Worm (Caenorhabditis elegans): Measurements from ENCODE around the gene C05C10.5.

Gene C05C10.5

ce11 chrII:9937611-9938010, 1.2 kb upstream of the C05C10.5 start (continued):
- TF ChIP-seq die-1 (tag; optimal IDR thresholded peaks at IDR 0.05) (peak; percentile 32), pha-4 (tag; optimal IDR thresholded peaks at IDR 0.05) (peak; percentile 40), snpc-4 (GFP tag; optimal IDR thresholded peaks at IDR 0.05) (no peak), snpc-4 (tag; optimal IDR thresholded peaks at IDR 0.05) (peak in 2 of 4 experiments; percentile 19 to 38), lir-1 (GFP tag; conservative IDR thresholded peaks at IDR 0.05) (0 out of 2 replicates have a peak, but pooled peaks have one; percentile 9), rec-8 (tag; optimal IDR thresholded peaks at IDR 0.05) (no peak), lin-40 (tag; optimal IDR thresholded peaks at IDR 0.05) (peak; percentile 73), chd-7 (tag; optimal IDR thresholded peaks at IDR 0.05) (no peak), Y79H2A.3 (GFP tag; conservative IDR thresholded peaks at IDR 0.05) (no peak), lin-54 (GFP tag; optimal IDR thresholded peaks at IDR 0.05) (peak; percentile 40), nfyb-1 (GFP tag; IDR thresholded peaks at IDR 0.05) (0 out of 2 replicates have a peak, but pooled peaks have one; percentile 12), nhr-179 (tag; optimal IDR thresholded peaks at IDR 0.05) (no peak), attf-5 (GFP tag; optimal IDR thresholded peaks at IDR 0.05) (peak; percentile 67), nfya-2 (GFP tag; IDR thresholded peaks at IDR 0.05) (no peak), nhr-80 (tag; optimal IDR thresholded peaks at IDR 0.05) (peak; percentile 81), hmg-1.2 (GFP tag; IDR thresholded peaks at IDR 0.05) (peak; percentile 50; the same call in 1 of the 2 replicates), Y53G8AR.9 (GFP tag; conservative IDR thresholded peaks at IDR 0.05) (0 out of 2 replicates have a peak, but pooled peaks have one; percentile 26)

- TF ChIP-seq mxl-1 (tag; optimal IDR thresholded peaks at IDR 0.05), result no peak
- TF ChIP-seq F49E8.2 (tag; optimal IDR thresholded peaks at IDR 0.05; ENCODE audit: insufficient read depth), result no peak
- TF ChIP-seq F52B5.7 (tag; optimal IDR thresholded peaks at IDR 0.05), result no peak
- TF ChIP-seq nhr-90 (tag; optimal IDR thresholded peaks at IDR 0.05), result no peak
- no peak for TF ChIP-seq cebp-1 (GFP tag; IDR thresholded peaks at IDR 0.05)
- peak; percentile 63 for TF ChIP-seq cebp-1 (tag; optimal IDR thresholded peaks at IDR 0.05)
- no peak for TF ChIP-seq F37B4.10 (GFP tag; IDR thresholded peaks at IDR 0.05)
- peak; percentile 58 for TF ChIP-seq snpc-3.4 (tag; optimal IDR thresholded peaks at IDR 0.05)
- TF ChIP-seq madf-8 (GFP tag; conservative IDR thresholded peaks at IDR 0.05), result peak; percentile 33; the same call in 1 of the 2 replicates
- peak; percentile 55 for TF ChIP-seq F57C9.4 (tag; optimal IDR thresholded peaks at IDR 0.05)
- TF ChIP-seq Y53G8AR.9 (GFP tag; conservative IDR thresholded peaks at IDR 0.05), result no peak
- peak; percentile 47; the same call in 1 of the 2 replicates for TF ChIP-seq K11D2.4 (GFP tag; IDR thresholded peaks at IDR 0.05)
- TF ChIP-seq akir-1 (GFP tag; optimal IDR thresholded peaks at IDR 0.05), result peak; percentile 24
- TF ChIP-seq zim-3 (tag; optimal IDR thresholded peaks at IDR 0.05), result no peak
- peak; percentile 37 for TF ChIP-seq F22D6.2 (tag; optimal IDR thresholded peaks at IDR 0.05)
- no peak for TF ChIP-seq fkh-3 (tag; optimal IDR thresholded peaks at IDR 0.05)
- peak; percentile 65 for TF ChIP-seq D2030.7 (GFP tag; IDR thresholded peaks at IDR 0.05)
- no peak for TF ChIP-seq T26A5.8 (tag; optimal IDR thresholded peaks at IDR 0.05)
- peak; percentile 47 for TF ChIP-seq madf-10 (tag; optimal IDR thresholded peaks at IDR 0.05)
- peak; percentile 23 for TF ChIP-seq ztf-26 (tag; optimal IDR thresholded peaks at IDR 0.05)
- no peak for TF ChIP-seq sea-2 (GFP tag; IDR thresholded peaks at IDR 0.05)
- TF ChIP-seq xnd-1 (tag; optimal IDR thresholded peaks at IDR 0.05), result peak; percentile 53
- peak; percentile 86 for TF ChIP-seq efl-1 (GFP tag; optimal IDR thresholded peaks at IDR 0.05)
- no peak for TF ChIP-seq chd-7 (tag; optimal IDR thresholded peaks at IDR 0.05)
- no peak for TF ChIP-seq egrh-3 (GFP tag; IDR thresholded peaks at IDR 0.05)
- TF ChIP-seq lin-35 (GFP tag; optimal IDR thresholded peaks at IDR 0.05), result peak; percentile 40 to 96 (median 44)
- TF ChIP-seq K12H6.12 (tag; optimal IDR thresholded peaks at IDR 0.05), result peak; percentile 72
- TF ChIP-seq ceh-58 (GFP tag; IDR thresholded peaks at IDR 0.05), result no peak
- TF ChIP-seq tbp1 (GFP tag; optimal IDR thresholded peaks at IDR 0.05), result peak; percentile 42
- peak; percentile 1 for TF ChIP-seq repo-1 (tag; optimal IDR thresholded peaks at IDR 0.05)
- TF ChIP-seq hlh-26 (GFP tag; conservative IDR thresholded peaks at IDR 0.05), result no peak
- no peak for TF ChIP-seq Y53F4B.3 (GFP tag; IDR thresholded peaks at IDR 0.05)
- TF ChIP-seq hmg-1.2 (GFP tag; IDR thresholded peaks at IDR 0.05), result peak; percentile 42
- TF ChIP-seq B0035.1 (tag; optimal IDR thresholded peaks at IDR 0.05), result peak; percentile 58
Observed at ce11 chrII:9940430-9940829, 1.6 kb downstream of the C05C10.5 start, which contains the start of gene ufd-3. ufd-3 (plus strand) TSS chrII:9940753.
